Fruit fly (Drosophila melanogaster) whole organism, prepupa: ENCODE data around the gene CG42507.

Experiments used
- Blimp-1 ChIP-seq: fragments of 200-800 bp; sonication (Bioruptor generic); optimal IDR thresholded peaks from 3 replicates; lab custom pipeline; 2017; ENCODE audit warnings: missing biosample characterization, missing genetic modification characterization, mild to moderate bottlenecking, moderate library complexity, missing genetic modification reagents
- CG10631 ChIP-seq: fragments of 200-800 bp; sonication (Bioruptor generic); optimal IDR thresholded peaks from 2 replicates; lab custom pipeline; 2016; ENCODE audit warnings: missing biosample characterization, missing genetic modification characterization
- CG11294 ChIP-seq: fragments of 200-800 bp; sonication (Bioruptor generic); IDR thresholded peaks from 2 replicates; pipeline ENCODE4 v1.3.6; 2022; ENCODE audit warnings: missing biosample characterization, missing genetic modification characterization
- CG11762 ChIP-seq: fragments of 200-800 bp; sonication (Bioruptor generic); optimal IDR thresholded peaks from 3 replicates; lab custom pipeline; 2016; ENCODE audit warnings: missing biosample characterization, missing genetic modification characterization; ENCODE audit not compliant: insufficient read depth
- CG11902 ChIP-seq: fragments of 200-800 bp; sonication (Bioruptor generic); optimal IDR thresholded peaks from 3 replicates; lab custom pipeline; 2016; ENCODE audit warnings: missing biosample characterization, missing genetic modification characterization
- CG1621 ChIP-seq: fragments of 200-800 bp; sonication (Bioruptor generic); optimal IDR thresholded peaks from 3 replicates; lab custom pipeline; 2018; ENCODE audit warnings: missing biosample characterization, mild to moderate bottlenecking, missing genetic modification characterization
- CG3032 ChIP-seq: fragments of 200-800 bp; optimal IDR thresholded peaks from 2 replicates; lab custom pipeline; 2019; ENCODE audit warnings: missing biosample characterization, mild to moderate bottlenecking, missing genetic modification characterization, moderate library complexity
- CG31627 ChIP-seq: fragments of 200-800 bp; sonication (Bioruptor generic); optimal IDR thresholded peaks from 3 replicates; lab custom pipeline; 2016; ENCODE audit warnings: missing biosample characterization, missing genetic modification characterization
- CG32006 ChIP-seq: fragments of 200-800 bp; sonication (Bioruptor generic); optimal IDR thresholded peaks from 3 replicates; lab custom pipeline; 2017; ENCODE audit warnings: missing biosample characterization, mild to moderate bottlenecking, missing genetic modification characterization
- CG34406 ChIP-seq: fragments of 200-800 bp; sonication (Bioruptor generic); optimal IDR thresholded peaks from 3 replicates; lab custom pipeline; 2016; ENCODE audit warnings: missing biosample characterization, missing genetic modification characterization
- CG3919 ChIP-seq: fragments of 200-800 bp; sonication (Bioruptor generic); optimal IDR thresholded peaks from 3 replicates; lab custom pipeline; 2016; ENCODE audit warnings: missing biosample characterization, missing genetic modification characterization
- CG6276 ChIP-seq: fragments of 200-800 bp; sonication (Bioruptor generic); optimal IDR thresholded peaks from 2 replicates; lab custom pipeline; 2017; ENCODE audit warnings: missing biosample characterization, mild to moderate bottlenecking, missing genetic modification characterization
- CG6792 ChIP-seq: fragments of 200-800 bp; sonication (Bioruptor generic); optimal IDR thresholded peaks from 3 replicates; lab custom pipeline; 2016; ENCODE audit warnings: missing biosample characterization, missing genetic modification characterization
- CG6808 ChIP-seq: fragments of 200-800 bp; sonication (Bioruptor generic); optimal IDR thresholded peaks from 3 replicates; lab custom pipeline; 2017; ENCODE audit warnings: missing biosample characterization, missing genetic modification characterization, mild to moderate bottlenecking, moderate library complexity, missing genetic modification reagents
- CG6854 ChIP-seq: fragments of 200-800 bp; sonication (Bioruptor generic); optimal IDR thresholded peaks from 2 replicates; lab custom pipeline; 2017; ENCODE audit warnings: missing biosample characterization, mild to moderate bottlenecking, missing genetic modification characterization
- CG7368 ChIP-seq: fragments of 200-800 bp; sonication (Bioruptor generic); optimal IDR thresholded peaks from 3 replicates; lab custom pipeline; 2016; ENCODE audit warnings: missing biosample characterization, missing genetic modification characterization
- CG8119 ChIP-seq: fragments of 200-800 bp; sonication (Bioruptor generic); IDR thresholded peaks from 3 replicates; pipeline ENCODE4 v1.3.6; 2022; ENCODE audit warnings: missing biosample characterization, missing genetic modification characterization
- CG8319 ChIP-seq: fragments of 200-800 bp; sonication (Bioruptor generic); optimal IDR thresholded peaks from 3 replicates; lab custom pipeline; 2016; ENCODE audit warnings: missing biosample characterization, missing genetic modification characterization
- CG8632 ChIP-seq: fragments of 200-800 bp; sonication (Bioruptor generic); optimal IDR thresholded peaks from 3 replicates; lab custom pipeline; 2016; ENCODE audit warnings: missing biosample characterization, missing genetic modification characterization
- CG9139 ChIP-seq: fragments of 200-800 bp; sonication (Bioruptor generic); optimal IDR thresholded peaks from 3 replicates; lab custom pipeline; 2017; ENCODE audit warnings: missing biosample characterization, mild to moderate bottlenecking, missing genetic modification characterization
- Eip75B ChIP-seq: fragments of 200-800 bp; sonication (Bioruptor generic); optimal IDR thresholded peaks from 3 replicates; lab custom pipeline; 2016; ENCODE audit warnings: missing biosample characterization, missing genetic modification characterization
- Eip78C ChIP-seq: fragments of 200-800 bp; sonication (Bioruptor generic); peaks from one replicate; lab custom pipeline; 2016; ENCODE audit warnings: missing biosample characterization, missing genetic modification characterization
- Eip93F ChIP-seq: fragments of 200-800 bp; sonication (Bioruptor generic); optimal IDR thresholded peaks from 2 replicates; lab custom pipeline; 2016; ENCODE audit warnings: missing biosample characterization, mild to moderate bottlenecking, missing genetic modification characterization
- Ets21C ChIP-seq: fragments of 200-800 bp; sonication (Bioruptor generic); optimal IDR thresholded peaks from 3 replicates; lab custom pipeline; 2016; ENCODE audit warnings: missing biosample characterization, missing genetic modification characterization
- Ets96B ChIP-seq: fragments of 200-800 bp; optimal IDR thresholded peaks from 2 replicates; lab custom pipeline; 2019; ENCODE audit warnings: missing biosample characterization, mild to moderate bottlenecking, missing genetic modification characterization, moderate library complexity
- Gug ChIP-seq: fragments of 200-800 bp; sonication (Bioruptor generic); IDR thresholded peaks from 2 replicates; pipeline ENCODE4 v1.3.6; 2022; ENCODE audit warnings: missing biosample characterization, missing genetic modification characterization
- Hr38 ChIP-seq: sonication (Bioruptor generic); optimal IDR thresholded peaks from 2 replicates; lab custom pipeline; 2016; ENCODE audit warnings: missing biosample characterization, missing genetic modification characterization
- Hr39 ChIP-seq: fragments of 200-800 bp; sonication (Bioruptor generic); optimal IDR thresholded peaks from 2 replicates; lab custom pipeline; 2016; ENCODE audit warnings: missing biosample characterization, missing genetic modification characterization
- Hr4 ChIP-seq: fragments of 200-800 bp; sonication (Bioruptor generic); optimal IDR thresholded peaks from 3 replicates; lab custom pipeline; 2016; ENCODE audit warnings: missing biosample characterization, missing genetic modification characterization
- Met ChIP-seq: fragments of 200-800 bp; sonication (Bioruptor generic); optimal IDR thresholded peaks from 3 replicates; lab custom pipeline; 2016; ENCODE audit warnings: missing biosample characterization, missing genetic modification characterization
- Sox102F ChIP-seq: fragments of 200-800 bp; sonication (Bioruptor generic); optimal IDR thresholded peaks from 2 replicates; lab custom pipeline; 2016; ENCODE audit warnings: missing biosample characterization, mild to moderate bottlenecking, missing genetic modification characterization
- Sox14 ChIP-seq: fragments of 200-800 bp; sonication (Bioruptor generic); optimal IDR thresholded peaks from 3 replicates; lab custom pipeline; 2016; ENCODE audit warnings: missing biosample characterization, missing genetic modification characterization
- Sox15 ChIP-seq: fragments of 200-800 bp; sonication (Bioruptor generic); optimal IDR thresholded peaks from 3 replicates; lab custom pipeline; 2016; ENCODE audit warnings: missing biosample characterization, missing genetic modification characterization
- achi ChIP-seq: fragments of 200-800 bp; sonication (Bioruptor generic); optimal IDR thresholded peaks from 3 replicates; lab custom pipeline; 2016; ENCODE audit warnings: missing biosample characterization, missing genetic modification characterization
- acj6 ChIP-seq: fragments of 200-800 bp; sonication (Bioruptor generic); optimal IDR thresholded peaks from 3 replicates; lab custom pipeline; 2016; ENCODE audit warnings: missing biosample characterization, missing genetic modification characterization
- cyc ChIP-seq: fragments of 200-800 bp; sonication (Bioruptor generic); optimal IDR thresholded peaks from 3 replicates; lab custom pipeline; 2016; ENCODE audit warnings: missing biosample characterization, missing genetic modification characterization
- dac ChIP-seq: fragments of 200-800 bp; sonication (Bioruptor generic); optimal IDR thresholded peaks from 2 replicates; lab custom pipeline; 2017; ENCODE audit warnings: missing biosample characterization, mild to moderate bottlenecking, missing genetic modification characterization
- esn ChIP-seq: fragments of 200-800 bp; sonication (Bioruptor generic); optimal IDR thresholded peaks from 2 replicates; lab custom pipeline; 2016; ENCODE audit warnings: missing biosample characterization, mild to moderate bottlenecking, missing genetic modification characterization, moderate library complexity
- fd59A ChIP-seq: fragments of 200-800 bp; sonication (Bioruptor generic); optimal IDR thresholded peaks from 2 replicates; lab custom pipeline; 2017; ENCODE audit warnings: missing biosample characterization, mild to moderate bottlenecking, missing genetic modification characterization, missing genetic modification reagents
- fd85E ChIP-seq: fragments of 200-800 bp; sonication (Bioruptor generic); optimal IDR thresholded peaks from 3 replicates; lab custom pipeline; 2016; ENCODE audit warnings: missing biosample characterization, missing genetic modification characterization
- lz ChIP-seq: fragments of 200-800 bp; sonication (Bioruptor generic); optimal IDR thresholded peaks from 3 replicates; lab custom pipeline; 2016; ENCODE audit warnings: missing biosample characterization, missing genetic modification characterization
- net ChIP-seq: fragments of 200-800 bp; sonication (Bioruptor generic); optimal IDR thresholded peaks from 3 replicates; lab custom pipeline; 2016; ENCODE audit warnings: missing biosample characterization, missing genetic modification characterization
- pdm3 ChIP-seq: fragments of 200-800 bp; sonication (Bioruptor generic); optimal IDR thresholded peaks from 3 replicates; lab custom pipeline; 2016; ENCODE audit warnings: missing biosample characterization, missing genetic modification characterization
- salr ChIP-seq, 2 experiments: fragments of 200-800 bp; sonication (Bioruptor generic); optimal IDR thresholded peaks; 3 replicates each; lab custom pipeline; 2016 to 2018; ENCODE audit warnings: missing biosample characterization in 2 of 2, missing genetic modification characterization in 2 of 2, mild to moderate bottlenecking in 1 of 2
- spab ChIP-seq: fragments of 200-800 bp; sonication (Bioruptor generic); optimal IDR thresholded peaks from 2 replicates; lab custom pipeline; 2017; ENCODE audit warnings: missing biosample characterization, mild to moderate bottlenecking, missing genetic modification characterization, missing genetic modification reagents
- ss ChIP-seq, 2 experiments: fragments of 200-800 bp; sonication (Bioruptor generic); optimal IDR thresholded peaks; 2 replicates in 1 of 2; 3 replicates in 1 of 2; lab custom pipeline; 2017 to 2018; ENCODE audit warnings: mild to moderate bottlenecking in 2 of 2, missing biosample characterization in 2 of 2, missing genetic modification characterization in 2 of 2, moderate library complexity in 1 of 2
- topi ChIP-seq: fragments of 200-800 bp; sonication (Bioruptor generic); optimal IDR thresholded peaks from 3 replicates; lab custom pipeline; 2016; ENCODE audit warnings: missing biosample characterization, missing genetic modification characterization
- vri ChIP-seq: fragments of 200-800 bp; sonication (Bioruptor generic); optimal IDR thresholded peaks from 3 replicates; lab custom pipeline; 2016; ENCODE audit warnings: missing biosample characterization, mild to moderate bottlenecking, missing genetic modification characterization

Gene CG42507

dm6 chr3L:14786230-14786850, 28.6 kb upstream of the CG42507 start, which contains the start of the genes bmm and Tdrd3 (continued):
- TF ChIP-seq CG11762 (GFP tag; lab: Kevin White, UChicago) (peak; percentile 50), CG6276 (GFP tag; lab: Kevin White, UChicago) (peak; percentile 52), CG1621 (tag; lab: Kevin White, UChicago) (peak; percentile 45), CG8632 (peak; percentile 84), fd59A (peak; percentile 55), CG6808 (peak; percentile 68), Sox15 (peak; percentile 75), CG32006 (peak; percentile 83), CG10631 (GFP tag; lab: Kevin White, UChicago) (peak; percentile 79), CG9139 (GFP tag; lab: Kevin White, UChicago) (peak; percentile 33), Eip75B (GFP tag; lab: Kevin White, UChicago) (peak; percentile 22), Eip93F (GFP tag; lab: Kevin White, UChicago) (peak; percentile 51), Met (peak; percentile 65), CG8319 (GFP tag; lab: Kevin White, UChicago) (peak; percentile 36), Hr4 (GFP tag; lab: Kevin White, UChicago) (peak; percentile 69), esn (GFP tag; lab: Kevin White, UChicago) (peak; percentile 74), pdm3 (peak; percentile 76), lz (GFP tag; lab: Kevin White, UChicago) (peak; percentile 73), dac (GFP tag; lab: Kevin White, UChicago) (peak; percentile 51), Hr38 (no peak), fd85E (GFP tag; lab: Kevin White, UChicago) (no peak), Gug (GFP tag; lab: Robert Waterston, UW) (peak; percentile 58), CG6792 (GFP tag; lab: Kevin White, UChicago) (peak; percentile 67), CG34406 (GFP tag; lab: Kevin White, UChicago) (peak; percentile 80), vri (GFP tag; lab: Kevin White, UChicago) (peak; percentile 23)

dm6 chr3L:14785492-14785916, 27.7 kb upstream of the CG42507 start:
- TF ChIP-seq Sox102F (GFP tag; lab: Kevin White, UChicago) (peak; percentile 53), CG31627 (GFP tag; lab: Kevin White, UChicago) (peak; percentile 86), achi (peak; percentile 81), Blimp-1 (GFP tag; lab: Kevin White, UChicago) (peak; percentile 37), net (GFP tag; lab: Kevin White, UChicago) (peak; percentile 84), CG8119 (GFP tag; lab: Robert Waterston, UW) (peak; percentile 84), Hr39 (GFP tag; lab: Kevin White, UChicago) (peak; percentile 84), Eip78C (GFP tag; lab: Kevin White, UChicago) (peak; percentile 96), Sox14 (GFP tag; lab: Kevin White, UChicago) (peak; percentile 86), CG1621 (tag; lab: Kevin White, UChicago) (peak; percentile 28), CG8319 (GFP tag; lab: Kevin White, UChicago) (peak; percentile 69), Ets96B (tag; lab: Kevin White, UChicago) (peak; percentile 80), vri (GFP tag; lab: Kevin White, UChicago) (peak; percentile 45), CG11902 (GFP tag; lab: Kevin White, UChicago) (peak; percentile 80), salr (GFP tag; optimal IDR thresholded peaks at IDR 0.05; lab: Kevin White, UChicago) (peak; percentile 26 to 84), CG7368 (GFP tag; lab: Kevin White, UChicago) (peak; percentile 69), CG8632 (peak; percentile 65), Gug (GFP tag; lab: Robert Waterston, UW) (peak; percentile 75), CG6854 (no peak), CG3032 (peak; percentile 75), pdm3 (peak; percentile 87), cyc (peak; percentile 81), CG11294 (GFP tag; lab: Robert Waterston, UW) (peak; percentile 68; the same call in 1 of the 2 replicates), Met (peak; percentile 63), topi (GFP tag; lab: Kevin White, UChicago) (peak; percentile 66), acj6 (GFP tag; lab: Kevin White, UChicago) (peak; percentile 78), fd59A (peak; percentile 41), Ets21C (peak; percentile 44), CG9139 (GFP tag; lab: Kevin White, UChicago) (peak; percentile 45), spab (GFP tag; lab: Kevin White, UChicago) (peak; percentile 56), CG3919 (GFP tag; lab: Kevin White, UChicago) (peak; percentile 82), Sox15 (peak; percentile 78), ss (GFP tag; optimal IDR thresholded peaks at IDR 0.05; lab: Kevin White, UChicago) (peak; percentile 50 to 59), esn (GFP tag; lab: Kevin White, UChicago) (peak; percentile 60), dac (GFP tag; lab: Kevin White, UChicago) (peak; percentile 68)
